Fruit fly (Drosophila melanogaster) whole organism, embryonic: ENCODE results near the gene CG10750.

Source experiments
- BtbVII ChIP-seq: fragments of 200-800 bp; sonication (Bioruptor generic); optimal IDR thresholded peaks from 3 replicates; lab custom pipeline; 2017; ENCODE audit warnings: missing biosample characterization, mild to moderate bottlenecking, missing genetic modification characterization
- Bteb2 ChIP-seq: fragments of 200-800 bp; sonication (Bioruptor generic); optimal IDR thresholded peaks from 2 replicates; lab custom pipeline; 2016; ENCODE audit warnings: missing biosample characterization, missing genetic modification characterization
- CG10979 ChIP-seq: fragments of 200-800 bp; sonication (Bioruptor generic); optimal IDR thresholded peaks from 2 replicates; lab custom pipeline; 2018; ENCODE audit warnings: missing biosample characterization, mild to moderate bottlenecking, missing genetic modification characterization, moderate library complexity
- CG1647 ChIP-seq: fragments of 200-800 bp; sonication (Bioruptor generic); optimal IDR thresholded peaks from 3 replicates; lab custom pipeline; 2016; ENCODE audit warnings: missing biosample characterization, missing genetic modification characterization
- CG17186 ChIP-seq: fragments of 200-800 bp; sonication (Bioruptor generic); optimal IDR thresholded peaks from 3 replicates; lab custom pipeline; 2017; ENCODE audit warnings: missing biosample characterization, missing genetic modification reagents, missing genetic modification characterization
- CG17359 ChIP-seq: fragments of 200-800 bp; sonication (Bioruptor generic); optimal IDR thresholded peaks from 3 replicates; lab custom pipeline; 2018; ENCODE audit warnings: missing biosample characterization, mild to moderate bottlenecking, missing genetic modification characterization, moderate library complexity
- CG17568 ChIP-seq: fragments of 200-800 bp; sonication (Bioruptor generic); optimal IDR thresholded peaks from 2 replicates; lab custom pipeline; 2018; ENCODE audit warnings: missing biosample characterization, mild to moderate bottlenecking, missing genetic modification characterization, moderate library complexity
- CG17829 ChIP-seq: fragments of 200-800 bp; optimal IDR thresholded peaks from 2 replicates; lab custom pipeline; 2019; ENCODE audit warnings: missing biosample characterization, mild to moderate bottlenecking, missing genetic modification characterization, moderate library complexity
- CG18619 ChIP-seq: fragments of 200-800 bp; sonication (Bioruptor generic); optimal IDR thresholded peaks from 3 replicates; lab custom pipeline; 2017; ENCODE audit warnings: missing biosample characterization, mild to moderate bottlenecking, missing genetic modification characterization
- CG2129 ChIP-seq: fragments of 200-800 bp; sonication (Bioruptor generic); IDR thresholded peaks from 2 replicates; pipeline ENCODE4 v1.3.6; 2022; ENCODE audit warnings: missing biosample characterization, missing genetic modification characterization; ENCODE audit not compliant: partially characterized antibody
- CG2202 ChIP-seq: fragments of 200-800 bp; sonication (Bioruptor generic); optimal IDR thresholded peaks from 2 replicates; lab custom pipeline; 2018; ENCODE audit warnings: missing biosample characterization, mild to moderate bottlenecking, missing genetic modification characterization
- CG2712 ChIP-seq: fragments of 200-800 bp; optimal IDR thresholded peaks from 3 replicates; lab custom pipeline; 2019; ENCODE audit warnings: missing biosample characterization, mild to moderate bottlenecking, missing genetic modification characterization, moderate library complexity
- CG31441 ChIP-seq: fragments of 200-800 bp; sonication (Bioruptor generic); IDR thresholded peaks from 2 replicates; pipeline ENCODE4 v1.3.6; 2022; ENCODE audit warnings: missing biosample characterization, missing genetic modification characterization
- CG32767 ChIP-seq: fragments of 200-800 bp; sonication (Bioruptor generic); IDR thresholded peaks from 2 replicates; pipeline ENCODE4 v1.3.6; 2022; ENCODE audit warnings: missing biosample characterization, missing genetic modification characterization
- CG32772 ChIP-seq: fragments of 200-800 bp; sonication (Bioruptor generic); IDR thresholded peaks from 2 replicates; pipeline ENCODE4 v1.3.6; 2022; ENCODE audit warnings: missing biosample characterization, missing genetic modification characterization
- CG33213 ChIP-seq: fragments of 200-800 bp; sonication (Bioruptor generic); optimal IDR thresholded peaks from 3 replicates; lab custom pipeline; 2016; ENCODE audit warnings: missing biosample characterization, missing genetic modification characterization
- CG4282 ChIP-seq: fragments of 200-800 bp; sonication (Bioruptor generic); optimal IDR thresholded peaks from 2 replicates; lab custom pipeline; 2016; ENCODE audit warnings: missing biosample characterization, missing genetic modification characterization
- CG4424 ChIP-seq: fragments of 200-800 bp; sonication (Bioruptor generic); optimal IDR thresholded peaks from 3 replicates; lab custom pipeline; 2016; ENCODE audit warnings: missing biosample characterization, missing genetic modification characterization
- CG5245 ChIP-seq: fragments of 200-800 bp; sonication (Bioruptor generic); optimal IDR thresholded peaks from 3 replicates; lab custom pipeline; 2016; ENCODE audit warnings: missing biosample characterization, missing genetic modification characterization
- CG6654 ChIP-seq: fragments of 200-800 bp; sonication (Bioruptor generic); optimal IDR thresholded peaks from 2 replicates; lab custom pipeline; 2017; ENCODE audit warnings: missing biosample characterization, mild to moderate bottlenecking, missing genetic modification characterization
- CG8359 ChIP-seq: fragments of 200-800 bp; sonication (Bioruptor generic); optimal IDR thresholded peaks from 2 replicates; lab custom pipeline; 2017; ENCODE audit warnings: missing biosample characterization, mild to moderate bottlenecking, missing genetic modification characterization, borderline replicate concordance
- CG8388 ChIP-seq: fragments of 200-800 bp; sonication (Bioruptor generic); optimal IDR thresholded peaks from 2 replicates; lab custom pipeline; 2019; ENCODE audit warnings: missing biosample characterization, mild to moderate bottlenecking, missing genetic modification characterization, moderate library complexity
- CG8765 ChIP-seq: fragments of 200-800 bp; sonication (Bioruptor generic); IDR thresholded peaks from 2 replicates; pipeline ENCODE4 v1.3.6; 2022; ENCODE audit warnings: missing biosample characterization, missing genetic modification characterization
- CkIIα-i1 ChIP-seq: fragments of 200-800 bp; sonication (Bioruptor generic); IDR thresholded peaks from 2 replicates; pipeline ENCODE4 v1.3.6; 2022; ENCODE audit warnings: missing biosample characterization, missing genetic modification characterization
- Doc2 ChIP-seq: fragments of 200-800 bp; sonication (Bioruptor generic); IDR thresholded peaks from 2 replicates; pipeline ENCODE4 v1.3.6; 2022; ENCODE audit warnings: missing biosample characterization, missing genetic modification characterization
- Drgx ChIP-seq: fragments of 200-800 bp; sonication (Bioruptor generic); IDR thresholded peaks from 2 replicates; pipeline ENCODE4 v1.3.6; 2022; ENCODE audit warnings: missing biosample characterization, missing genetic modification characterization
- Ets65A ChIP-seq: fragments of 200-800 bp; sonication (Bioruptor generic); peaks from one replicate; lab custom pipeline; 2016; ENCODE audit warnings: missing biosample characterization, missing genetic modification characterization
- Ets97D ChIP-seq: fragments of 200-800 bp; sonication (Bioruptor generic); optimal IDR thresholded peaks from 3 replicates; lab custom pipeline; 2016; ENCODE audit warnings: missing biosample characterization, missing genetic modification characterization
- H2.0 ChIP-seq: fragments of 200-800 bp; sonication (Bioruptor generic); IDR thresholded peaks from 2 replicates; pipeline ENCODE4 v1.3.6; 2022; ENCODE audit warnings: missing biosample characterization, missing genetic modification characterization
- HLH3B ChIP-seq: fragments of 200-800 bp; sonication (Bioruptor generic); IDR thresholded peaks from 2 replicates; pipeline ENCODE4 v1.3.6; 2022; ENCODE audit warnings: missing biosample characterization, missing genetic modification characterization
- PHDP ChIP-seq: fragments of 200-800 bp; sonication (Bioruptor generic); optimal IDR thresholded peaks from 3 replicates; lab custom pipeline; 2018; ENCODE audit warnings: missing biosample characterization, mild to moderate bottlenecking, missing genetic modification characterization, moderate library complexity
- Sin3A ChIP-seq: fragments of >200 bp; optimal IDR thresholded peaks from 2 replicates; lab custom pipeline; 2018
- Tbp ChIP-seq: fragments of >200 bp; optimal IDR thresholded peaks from 2 replicates; lab custom pipeline; 2018; ENCODE audit warnings: missing biosample characterization, missing genetic modification characterization
- ase ChIP-seq: fragments of 200-800 bp; sonication (Bioruptor generic); IDR thresholded peaks from 3 replicates; pipeline ENCODE4 v1.3.6; 2022; ENCODE audit warnings: missing biosample characterization, missing genetic modification characterization
- bsh ChIP-seq, 2 experiments: fragments of 200-800 bp; sonication (Bioruptor generic); optimal IDR thresholded peaks; 2 replicates each; lab custom pipeline; 2017 to 2018; ENCODE audit warnings: mild to moderate bottlenecking in 2 of 2, missing biosample characterization in 2 of 2, missing genetic modification characterization in 2 of 2, moderate library complexity in 1 of 2
- chif ChIP-seq, 2 experiments: fragments of 200-800 bp; sonication (Bioruptor generic); optimal IDR thresholded peaks; 3 replicates each; lab custom pipeline; 2016; ENCODE audit warnings: missing biosample characterization in 2 of 2, missing genetic modification characterization in 2 of 2
- chinmo ChIP-seq: fragments of 200-800 bp; sonication (Bioruptor generic); IDR thresholded peaks from 4 replicates; pipeline ENCODE4 v1.3.6; 2022; ENCODE audit warnings: missing biosample characterization, missing genetic modification characterization; ENCODE audit not compliant: partially characterized antibody
- corto ChIP-seq: fragments of 200-800 bp; sonication (Bioruptor generic); optimal IDR thresholded peaks from 2 replicates; lab custom pipeline; 2016; ENCODE audit warnings: missing biosample characterization, mild to moderate bottlenecking, missing genetic modification characterization, moderate library complexity
- cwo ChIP-seq: fragments of 200-800 bp; sonication (Bioruptor generic); optimal IDR thresholded peaks from 3 replicates; lab custom pipeline; 2017; ENCODE audit warnings: missing biosample characterization, missing genetic modification characterization, mild to moderate bottlenecking, moderate library complexity, missing genetic modification reagents
- dmrt11E ChIP-seq: fragments of 200-800 bp; sonication (Bioruptor generic); optimal IDR thresholded peaks from 3 replicates; lab custom pipeline; 2018; ENCODE audit warnings: missing biosample characterization, mild to moderate bottlenecking, missing genetic modification characterization, moderate library complexity
- gcm2 ChIP-seq: fragments of 200-800 bp; sonication (Bioruptor generic); optimal IDR thresholded peaks from 2 replicates; lab custom pipeline; 2016; ENCODE audit warnings: missing biosample characterization, missing genetic modification characterization
- gem ChIP-seq: fragments of 200-800 bp; sonication (Bioruptor generic); optimal IDR thresholded peaks from 2 replicates; lab custom pipeline; 2019; ENCODE audit warnings: missing biosample characterization, mild to moderate bottlenecking, missing genetic modification characterization, moderate library complexity
- gsb ChIP-seq: fragments of 200-800 bp; sonication (Bioruptor generic); IDR thresholded peaks from 2 replicates; pipeline ENCODE4 v1.3.6; 2022; ENCODE audit warnings: missing biosample characterization, missing genetic modification characterization
- hth ChIP-seq: fragments of >200 bp; optimal IDR thresholded peaks from 2 replicates; lab custom pipeline; 2017; ENCODE audit warnings: inconsistent platforms
- phol ChIP-seq: fragments of 200-800 bp; sonication (Bioruptor generic); optimal IDR thresholded peaks from 3 replicates; lab custom pipeline; 2018; ENCODE audit warnings: missing biosample characterization, mild to moderate bottlenecking, missing genetic modification characterization, moderate library complexity
- psq ChIP-seq: fragments of 200-800 bp; sonication (Bioruptor generic); optimal IDR thresholded peaks from 2 replicates; lab custom pipeline; 2017; ENCODE audit warnings: missing biosample characterization, missing genetic modification characterization
- salm ChIP-seq: fragments of 200-800 bp; sonication (Bioruptor generic); optimal IDR thresholded peaks from 2 replicates; lab custom pipeline; 2018; ENCODE audit warnings: missing biosample characterization, mild to moderate bottlenecking, missing genetic modification characterization
- ssp ChIP-seq: fragments of 200-800 bp; sonication (Bioruptor generic); IDR thresholded peaks from 2 replicates; pipeline ENCODE4 v1.3.6; 2022; ENCODE audit warnings: missing biosample characterization, missing genetic modification characterization
- tap ChIP-seq: fragments of 200-800 bp; optimal IDR thresholded peaks from 3 replicates; lab custom pipeline; 2019; ENCODE audit warnings: missing biosample characterization, mild to moderate bottlenecking, missing genetic modification characterization, moderate library complexity
- usp ChIP-seq: fragments of >200 bp; optimal IDR thresholded peaks from 2 replicates; lab custom pipeline; 2017; ENCODE audit warnings: missing biosample characterization, missing genetic modification characterization
- vvl ChIP-seq: fragments of 200-800 bp; sonication (Bioruptor generic); IDR thresholded peaks from 2 replicates; pipeline ENCODE4 v1.3.6; 2022; ENCODE audit warnings: missing biosample characterization, missing genetic modification characterization
- wdn ChIP-seq: fragments of 200-800 bp; sonication (Bioruptor generic); IDR thresholded peaks from 2 replicates; pipeline ENCODE4 v1.3.6; 2022; ENCODE audit warnings: missing biosample characterization, missing genetic modification characterization
- zfh1 ChIP-seq: fragments of 200-800 bp; sonication (Bioruptor generic); IDR thresholded peaks from 3 replicates; pipeline ENCODE4 v1.3.6; 2022; ENCODE audit warnings: missing biosample characterization, missing genetic modification characterization

Gene CG10750

dm6 chr2L:19317778-19318177 lies 17.7 kb downstream of the CG10750 start (continued):
- TF ChIP-seq CG17186 (GFP tag; lab: Kevin White, UChicago) (no peak), PHDP (no peak), salm (tag; lab: Kevin White, UChicago) (no peak), ase (no peak), CG33213 (GFP tag; lab: Kevin White, UChicago) (no peak), CkIIα-i1 (GFP tag; lab: Robert Waterston, UW) (no peak), CG8765 (GFP tag; lab: Robert Waterston, UW) (no peak), chif (GFP tag; optimal IDR thresholded peaks at IDR 0.05; lab: Kevin White, UChicago) (peak in 1 of 2 experiments; percentile 13), CG18619 (GFP tag; lab: Kevin White, UChicago) (no peak), Ets65A (GFP tag; lab: Kevin White, UChicago) (no peak), CG17568 (GFP tag; lab: Kevin White, UChicago) (no peak), Ets97D (GFP tag; lab: Kevin White, UChicago) (no peak), CG4282 (GFP tag; lab: Kevin White, UChicago) (no peak), Drgx (peak; percentile 41; the same call in 1 of the 2 replicates), phol (tag; lab: Kevin White, UChicago) (peak; percentile 33), CG2202 (tag; lab: Kevin White, UChicago) (no peak), dmrt11E (tag; lab: Kevin White, UChicago) (peak; percentile 41), CG6654 (GFP tag; lab: Kevin White, UChicago) (no peak), CG17829 (peak; percentile 6), CG10979 (tag; lab: Kevin White, UChicago) (peak; percentile 48), zfh1 (no peak), wdn (GFP tag; lab: Robert Waterston, UW) (no peak), CG8359 (GFP tag; lab: Kevin White, UChicago) (no peak), chinmo (GFP tag; lab: Robert Waterston, UW) (no peak), CG8388 (peak; percentile 21), Bteb2 (GFP tag; lab: Kevin White, UChicago) (no peak), hth (lab: Kevin White, UChicago) (no peak), Tbp (GFP tag; lab: Kevin White, UChicago) (no peak), CG4424 (GFP tag; lab: Kevin White, UChicago) (peak; percentile 2), gem (tag; lab: Kevin White, UChicago) (peak; percentile 40), HLH3B (no peak), Sin3A (lab: Kevin White, UChicago) (no peak), CG1647 (GFP tag; lab: Kevin White, UChicago) (no peak), psq (GFP tag; lab: Kevin White, UChicago) (no peak), H2.0 (GFP tag; lab: Robert Waterston, UW) (no peak), corto (GFP tag; lab: Kevin White, UChicago) (no peak), CG17359 (tag; lab: Kevin White, UChicago) (no peak), cwo (GFP tag; lab: Kevin White, UChicago) (no peak), CG31441 (GFP tag; lab: Robert Waterston, UW) (0 out of 2 replicates have a peak, but pooled peaks have one; percentile 14), CG2129 (GFP tag; lab: Robert Waterston, UW) (no peak), BtbVII (no peak), CG5245 (no peak), tap (tag; lab: Kevin White, UChicago) (no peak), ssp (GFP tag; lab: Robert Waterston, UW) (no peak), CG32772 (no peak), CG2712 (peak; percentile 31), usp (GFP tag; lab: Kevin White, UChicago) (no peak), bsh (GFP tag; optimal IDR thresholded peaks at IDR 0.05; lab: Kevin White, UChicago) (peak; percentile 29 to 45), Doc2 (no peak), gsb (no peak), CG32767 (GFP tag; lab: Robert Waterston, UW) (no peak), vvl (GFP tag; lab: Robert Waterston, UW) (no peak), gcm2 (no peak)
